Fruit fly (Drosophila melanogaster) whole organism, wandering third instar larva: ENCODE measurements around the gene CG6592.

Source experiments
- Abd-B ChIP-seq: fragments of >200 bp; optimal IDR thresholded peaks from 2 replicates; lab custom pipeline; 2017; ENCODE audit warnings: missing biosample characterization, missing genetic modification characterization
- CG32264 ChIP-seq: fragments of 200-800 bp; sonication (Bioruptor generic); optimal IDR thresholded peaks from 2 replicates; lab custom pipeline; 2016; ENCODE audit warnings: missing biosample characterization, missing genetic modification characterization
- CG9705 ChIP-seq: fragments of 200-800 bp; sonication (Bioruptor generic); optimal IDR thresholded peaks from 2 replicates; lab custom pipeline; 2018; ENCODE audit warnings: missing biosample characterization, mild to moderate bottlenecking, missing genetic modification characterization
- CrebA ChIP-seq: fragments of 200-800 bp; sonication (Bioruptor generic); optimal IDR thresholded peaks from 2 replicates; lab custom pipeline; 2016; ENCODE audit warnings: missing biosample characterization, mild to moderate bottlenecking, missing genetic modification characterization, borderline replicate concordance
- GATAd ChIP-seq: sonication (Bioruptor generic); optimal IDR thresholded peaks from 2 replicates; lab custom pipeline; 2016; ENCODE audit warnings: missing biosample characterization, missing genetic modification characterization
- Hnf4 ChIP-seq: fragments of 200-800 bp; sonication (Bioruptor generic); optimal IDR thresholded peaks from 2 replicates; lab custom pipeline; 2016; ENCODE audit warnings: missing biosample characterization, mild to moderate bottlenecking, missing genetic modification characterization
- Hr78 ChIP-seq: fragments of >200 bp; optimal IDR thresholded peaks from 2 replicates; lab custom pipeline; 2017; ENCODE audit warnings: missing biosample characterization, missing genetic modification characterization
- Hr83 ChIP-seq: fragments of 200-300 bp; sonication (Bioruptor generic); optimal IDR thresholded peaks from 2 replicates; lab custom pipeline; 2016; ENCODE audit warnings: missing biosample characterization, mild to moderate bottlenecking, missing genetic modification characterization, moderate library complexity; ENCODE audit not compliant: poor library complexity, severe bottlenecking
- Myc ChIP-seq: fragments of >200 bp; optimal IDR thresholded peaks from 2 replicates; lab custom pipeline; 2017
- N ChIP-seq: fragments of >200 bp; optimal IDR thresholded peaks from 2 replicates; lab custom pipeline; 2018; ENCODE audit warnings: missing biosample characterization, missing external identifiers, missing genetic modification characterization
- OdsH ChIP-seq: fragments of 200-800 bp; sonication (Bioruptor generic); optimal IDR thresholded peaks from 2 replicates; lab custom pipeline; 2016; ENCODE audit warnings: missing biosample characterization, mild to moderate bottlenecking, missing genetic modification characterization
- Rel ChIP-seq, 2 experiments: fragments of 200-800 bp; sonication (Bioruptor generic) in 1 of 2; optimal IDR thresholded peaks; 2 replicates in 1 of 2; 3 replicates in 1 of 2; lab custom pipeline; 2016 to 2019; ENCODE audit warnings: mild to moderate bottlenecking in 2 of 2, missing biosample characterization in 2 of 2, missing genetic modification characterization in 2 of 2, moderate library complexity in 1 of 2
- brk ChIP-seq: fragments of 200-800 bp; sonication (Bioruptor generic); optimal IDR thresholded peaks from 2 replicates; lab custom pipeline; 2016; ENCODE audit warnings: missing biosample characterization, mild to moderate bottlenecking, missing genetic modification characterization
- dl ChIP-seq, 2 experiments: fragments of 175-275, 200-275 bp in 1 of 2; fragments of 200-275 bp in 1 of 2; sonication (Bioruptor generic); optimal IDR thresholded peaks; lab custom pipeline; 2018; ENCODE audit warnings: mild to moderate bottlenecking in 2 of 2, missing biosample characterization in 2 of 2, missing genetic modification characterization in 2 of 2, moderate library complexity in 2 of 2; ENCODE audit not compliant: partially characterized antibody in 2 of 2, insufficient read depth in 1 of 2
- dmrt93B ChIP-seq: fragments of 200-800 bp; sonication (Bioruptor generic); optimal IDR thresholded peaks from 2 replicates; lab custom pipeline; 2018; ENCODE audit warnings: missing biosample characterization, mild to moderate bottlenecking, missing genetic modification characterization
- dsf ChIP-seq: sonication (Bioruptor generic); optimal IDR thresholded peaks from 2 replicates; lab custom pipeline; 2016; ENCODE audit warnings: missing biosample characterization, missing genetic modification characterization, borderline replicate concordance
- fru ChIP-seq: fragments of 200-800 bp; sonication (Bioruptor generic); optimal IDR thresholded peaks from 3 replicates; lab custom pipeline; 2016; ENCODE audit warnings: missing biosample characterization, mild to moderate bottlenecking, missing genetic modification characterization
- h ChIP-seq: fragments of 200-800 bp; sonication (Bioruptor generic); optimal IDR thresholded peaks from 3 replicates; lab custom pipeline; 2016; ENCODE audit warnings: missing biosample characterization, mild to moderate bottlenecking, missing genetic modification characterization
- jim ChIP-seq: fragments of 175-275, 200-325 bp; sonication (Bioruptor generic); optimal IDR thresholded peaks from 2 replicates; lab custom pipeline; 2016; ENCODE audit warnings: missing biosample characterization, mild to moderate bottlenecking, missing genetic modification characterization
- lola ChIP-seq: fragments of >200 bp; optimal IDR thresholded peaks from 2 replicates; lab custom pipeline; 2017; ENCODE audit warnings: missing biosample characterization, missing genetic modification characterization
- psq ChIP-seq: fragments of 200-800 bp; sonication (Bioruptor generic); optimal IDR thresholded peaks from 3 replicates; lab custom pipeline; 2017; ENCODE audit warnings: missing biosample characterization, mild to moderate bottlenecking, missing genetic modification characterization, moderate library complexity
- rgr ChIP-seq: fragments of 200-800 bp; sonication (Bioruptor generic); optimal IDR thresholded peaks from 3 replicates; lab custom pipeline; 2016; ENCODE audit warnings: missing biosample characterization, mild to moderate bottlenecking, missing genetic modification characterization

CG6592 gene

DNA sequence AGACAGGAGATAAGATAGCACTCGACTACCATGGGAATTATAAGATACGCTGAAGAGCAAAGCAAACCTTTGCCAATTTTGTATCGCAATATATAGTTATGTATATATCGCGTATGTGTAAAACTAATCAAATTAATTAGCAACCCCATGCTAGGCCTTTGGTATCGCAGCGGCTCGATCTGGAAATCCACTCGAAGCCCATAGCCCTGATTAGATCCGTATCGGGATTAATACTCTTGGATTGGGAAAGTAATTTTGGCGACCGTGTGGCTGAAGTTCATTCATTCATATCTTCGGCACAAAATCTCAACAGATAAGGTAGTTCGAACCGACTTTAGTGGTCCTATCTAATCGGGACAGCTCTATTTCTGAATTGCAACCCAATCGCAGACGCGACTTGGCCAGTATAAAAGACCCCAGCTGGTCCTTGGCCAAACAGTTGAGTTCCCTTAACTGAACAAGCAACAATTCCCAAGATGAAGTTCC, 20.7 kb upstream of the CG6592 start, which contains the start of gene Jon65Aiv:
Jon65Aiv (plus strand) TSS at position 436 of the 486 bp plus-strand sequence.
- TF ChIP-seq psq (no peak), dsf (GFP tag; lab: Kevin White, UChicago) (no peak), N (GFP tag; lab: Kevin White, UChicago) (no peak), Hr78 (no peak), brk (GFP tag; lab: Kevin White, UChicago) (no peak), h (GFP tag; lab: Kevin White, UChicago) (peak; percentile 43)

dm6 chr3L:6050230-6050807, 9.1 kb upstream of the CG6592 start, which contains the start of gene Jon65Aiii:
Gene Jon65Aiii, plus strand, starts transcription at chr3L:6050757.
- TF ChIP-seq h (GFP tag; lab: Kevin White, UChicago) = peak; percentile 88
- TF ChIP-seq rgr (GFP tag; lab: Kevin White, UChicago) = no peak
- TF ChIP-seq CrebA (GFP tag; lab: Kevin White, UChicago) = peak; percentile 32
- TF ChIP-seq dmrt93B = no peak
- TF ChIP-seq dl (GFP tag; optimal IDR thresholded peaks at IDR 0.05; lab: Kevin White, UChicago; ENCODE audit: insufficient read depth in 1 of 2, partially characterized antibody in 2 of 2) = peak in 1 of 2 experiments; percentile 62

dm6 chr3L:6052021-6052420, 7.4 kb upstream of the CG6592 start, which contains the start of gene Jon65Aii:
Gene Jon65Aii, plus strand, starts transcription at chr3L:6052321.
- TF ChIP-seq Hnf4 (no peak), CG9705 (GFP tag; lab: Kevin White, UChicago) (no peak), fru (no peak), Abd-B (GFP tag; lab: Kevin White, UChicago) (no peak), Hr83 (GFP tag; lab: Kevin White, UChicago) (no peak), psq (no peak), Hr78 (no peak), dsf (GFP tag; lab: Kevin White, UChicago) (no peak), jim (no peak), brk (GFP tag; lab: Kevin White, UChicago) (no peak), GATAd (GFP tag; lab: Kevin White, UChicago) (no peak)
- TF ChIP-seq, all 38 proteins: peak for 0

dm6 chr3L:6054343-6054742, 5.1 kb upstream of the CG6592 start, which contains the start of gene Jon65Ai:
Gene Jon65Ai, minus strand, starts transcription at chr3L:6054443.
- TF ChIP-seq Rel (GFP tag; optimal IDR thresholded peaks at IDR 0.05; lab: Kevin White, UChicago) (no peak), Rel (tag; optimal IDR thresholded peaks at IDR 0.05; lab: Kevin White, UChicago) (peak; percentile 80), CG32264 (GFP tag; lab: Kevin White, UChicago) (no peak)

dm6 chr3L:6054803-6055202, 4.7 kb upstream of the CG6592 start, which contains the start of gene tant:
Gene tant, plus strand, starts transcription at chr3L:6055136.
- peak; percentile 46 for TF ChIP-seq Myc (lab: Kevin White, UChicago)
- no peak for TF ChIP-seq CG9705 (GFP tag; lab: Kevin White, UChicago)
- TF ChIP-seq h (GFP tag; lab: Kevin White, UChicago) = peak; percentile 5
- TF ChIP-seq dmrt93B = peak; percentile 14
- TF ChIP-seq lola (GFP tag; lab: Kevin White, UChicago) = no peak
- peak; percentile 27 for TF ChIP-seq Hr83 (GFP tag; lab: Kevin White, UChicago)
- TF ChIP-seq Rel (GFP tag; optimal IDR thresholded peaks at IDR 0.05; lab: Kevin White, UChicago) = no peak
- peak; percentile 25 for TF ChIP-seq Rel (tag; optimal IDR thresholded peaks at IDR 0.05; lab: Kevin White, UChicago)
- no peak for TF ChIP-seq brk (GFP tag; lab: Kevin White, UChicago)

dm6 chr3L:6062860-6063607, 3.6 kb downstream of the CG6592 start, which contains the start of gene CG10472:
Gene CG10472, minus strand, starts transcription at chr3L:6062910.
- TF ChIP-seq CG9705 (GFP tag; lab: Kevin White, UChicago) = no peak

- no peak for TF ChIP-seq OdsH (GFP tag; lab: Kevin White, UChicago)
- peak; percentile 44 for TF ChIP-seq h (GFP tag; lab: Kevin White, UChicago)
- TF ChIP-seq Rel (GFP tag; optimal IDR thresholded peaks at IDR 0.05; lab: Kevin White, UChicago) = peak; percentile 0
- no peak for TF ChIP-seq Rel (tag; optimal IDR thresholded peaks at IDR 0.05; lab: Kevin White, UChicago)
Measured at dm6 chr3L:6065881-6066389, 6.5 kb downstream of the CG6592 start, which contains the start of gene CG42269. Gene CG42269, plus strand, starts transcription at chr3L:6066296.
